Fruit fly (Drosophila melanogaster) Kc167 (cell line): Measurements from ENCODE around the gene Pnn.

Source experiments
- Myc ChIP-seq: fragments of >200 bp; optimal IDR thresholded peaks from 2 replicates; lab custom pipeline; 2017; ENCODE audit warnings: missing external identifiers
- Sin3A ChIP-seq: fragments of >200 bp; optimal IDR thresholded peaks from 2 replicates; lab custom pipeline; 2018; ENCODE audit warnings: missing external identifiers
- h ChIP-seq: fragments of >200 bp; optimal IDR thresholded peaks from 3 replicates; lab custom pipeline; 2018; ENCODE audit warnings: missing external identifiers
- insv ChIP-seq: fragments of >200 bp; optimal IDR thresholded peaks from 3 replicates; lab custom pipeline; 2018; ENCODE audit warnings: missing external identifiers
- psq ChIP-seq: fragments of >200 bp; optimal IDR thresholded peaks from 2 replicates; lab custom pipeline; 2017; ENCODE audit warnings: missing external identifiers
- ttk ChIP-seq: sonication (Bioruptor generic); optimal IDR thresholded peaks from 2 replicates; lab custom pipeline; 2017; ENCODE audit warnings: missing external identifiers

DNA sequence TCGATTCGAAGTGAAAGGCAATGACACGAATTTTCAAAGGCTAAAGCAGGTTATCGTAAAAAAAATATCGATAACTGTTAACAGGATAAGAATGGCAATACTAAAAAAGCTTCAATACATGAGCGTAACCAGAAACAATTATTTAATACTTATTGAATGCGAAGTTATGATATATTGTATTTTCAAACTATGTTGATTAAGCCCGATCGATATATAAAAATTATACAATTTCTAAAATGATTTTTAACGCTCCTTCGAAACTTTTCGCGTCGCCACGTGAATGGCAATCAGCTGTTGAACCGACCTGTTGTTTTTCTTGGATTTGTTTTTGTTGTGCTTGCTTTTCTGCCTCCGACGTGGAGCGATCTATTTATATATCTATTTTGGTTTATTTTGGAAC lies 15.5 kb downstream of the Pnn start, which contains the start of the genes Alg12 and Rpt3R:
- no peak for TF ChIP-seq Myc (lab: Kevin White, UChicago)
- TF ChIP-seq insv (lab: Kevin White, UChicago), result no peak
- TF ChIP-seq psq (lab: Kevin White, UChicago), result no peak
- TF ChIP-seq h (lab: Kevin White, UChicago), result no peak
- TF ChIP-seq Sin3A, result no peak
- TF ChIP-seq ttk (lab: Kevin White, UChicago), result no peak
